Worm (Caenorhabditis elegans): Measurements from ENCODE around the gene C55A6.6.

- TF ChIP-seq dao-5 (tag; optimal IDR thresholded peaks at IDR 0.05) = no peak
- TF ChIP-seq him-1 (tag; optimal IDR thresholded peaks at IDR 0.05) = no peak
Observed at ce11 chrV:11472209-11472608, 42.3 kb downstream of the C55A6.6 start, which contains the start of the genes nas-20 and nas-21.
